Worm (Caenorhabditis elegans) whole organism, late embryonic: Measurements from ENCODE around the gene C08B6.14.

Experiments
- C08G9.2 ChIP-seq: sonication (generic microtip); optimal IDR thresholded peaks from 2 replicates; lab custom pipeline; 2016; ENCODE audit warnings: mild to moderate bottlenecking, missing genetic modification characterization, moderate library complexity, missing compliant biosample characterization
- T23F11.4 ChIP-seq: fragments of 200-800 bp; sonication (Bioruptor generic); optimal IDR thresholded peaks from 2 replicates; lab custom pipeline; 2018; ENCODE audit warnings: mild to moderate bottlenecking, missing genetic modification characterization, missing compliant biosample characterization
- Y22D7AL.16 ChIP-seq: sonication (generic microtip); optimal IDR thresholded peaks from 2 replicates; lab custom pipeline; 2016; ENCODE audit warnings: missing genetic modification characterization, missing compliant biosample characterization
- ahr-1 ChIP-seq: sonication (generic microtip); optimal IDR thresholded peaks from 2 replicates; lab custom pipeline; 2016; ENCODE audit warnings: missing genetic modification characterization, missing compliant biosample characterization
- ama-1 ChIP-seq: fragments of 150-350 bp; optimal IDR thresholded peaks from 2 replicates; lab custom pipeline; 2014
- ceh-18 ChIP-seq: sonication (generic microtip); optimal IDR thresholded peaks from 2 replicates; lab custom pipeline; 2016; ENCODE audit warnings: missing genetic modification characterization, missing compliant biosample characterization
- ceh-2 ChIP-seq: sonication (generic microtip); optimal IDR thresholded peaks from 2 replicates; lab custom pipeline; 2016; ENCODE audit warnings: missing genotype, missing genetic modification characterization, missing compliant biosample characterization
- ceh-24 ChIP-seq: sonication (generic microtip); optimal IDR thresholded peaks from 2 replicates; lab custom pipeline; 2016; ENCODE audit warnings: mild to moderate bottlenecking, missing genetic modification characterization, missing compliant biosample characterization
- ceh-31 ChIP-seq: sonication (generic microtip); optimal IDR thresholded peaks from 2 replicates; lab custom pipeline; 2016; ENCODE audit warnings: missing genetic modification characterization, missing compliant biosample characterization
- ceh-48 ChIP-seq: sonication (generic microtip); optimal IDR thresholded peaks from 2 replicates; lab custom pipeline; 2016; ENCODE audit warnings: missing genetic modification characterization, inconsistent platforms, missing compliant biosample characterization
- ceh-6 ChIP-seq: fragments of 200-800 bp; sonication (Bioruptor generic); optimal IDR thresholded peaks from 2 replicates; lab custom pipeline; 2018; ENCODE audit warnings: mild to moderate bottlenecking, missing genetic modification characterization, missing compliant biosample characterization
- elt-2 ChIP-seq: sonication (generic microtip); optimal IDR thresholded peaks from 2 replicates; lab custom pipeline; 2016; ENCODE audit warnings: missing genetic modification reagents, missing genetic modification characterization, missing compliant biosample characterization
- elt-4 ChIP-seq: sonication (generic microtip); optimal IDR thresholded peaks from 2 replicates; lab custom pipeline; 2016; ENCODE audit warnings: missing genetic modification characterization, missing compliant biosample characterization
- eyg-1 ChIP-seq: sonication (generic microtip); optimal IDR thresholded peaks from 2 replicates; lab custom pipeline; 2016; ENCODE audit warnings: missing genotype, missing genetic modification characterization, missing compliant biosample characterization
- fkh-10 ChIP-seq: fragments of 150-350 bp; optimal IDR thresholded peaks from 2 replicates; lab custom pipeline; 2014; ENCODE audit warnings: missing biosample characterization, missing genetic modification reagents, missing genetic modification characterization
- fkh-6 ChIP-seq: sonication (generic microtip); optimal IDR thresholded peaks from 2 replicates; lab custom pipeline; 2016; ENCODE audit warnings: missing genetic modification characterization, missing compliant biosample characterization
- hlh-13 ChIP-seq: fragments of 200-800 bp; sonication (Bioruptor generic); optimal IDR thresholded peaks from 2 replicates; lab custom pipeline; 2018; ENCODE audit warnings: mild to moderate bottlenecking, missing genetic modification characterization, missing compliant biosample characterization
- hlh-8 ChIP-seq: sonication (generic microtip); optimal IDR thresholded peaks from 2 replicates; lab custom pipeline; 2016; ENCODE audit warnings: missing genotype, missing genetic modification characterization, missing compliant biosample characterization
- lim-6 ChIP-seq: sonication (generic microtip); optimal IDR thresholded peaks from 2 replicates; lab custom pipeline; 2016; ENCODE audit warnings: missing genetic modification characterization, missing compliant biosample characterization
- lin-11 ChIP-seq: fragments of 200-800 bp; sonication (Bioruptor generic); optimal IDR thresholded peaks from 2 replicates; lab custom pipeline; 2018; ENCODE audit warnings: mild to moderate bottlenecking, missing genetic modification characterization, missing compliant biosample characterization
- madf-2 ChIP-seq: sonication (generic microtip); optimal IDR thresholded peaks from 2 replicates; lab custom pipeline; 2017; ENCODE audit warnings: missing genetic modification characterization, missing compliant biosample characterization
- npax-4 ChIP-seq: sonication (generic microtip); optimal IDR thresholded peaks from 2 replicates; lab custom pipeline; 2016; ENCODE audit warnings: missing genetic modification characterization, missing compliant biosample characterization
- odd-2 ChIP-seq: sonication (generic microtip); optimal IDR thresholded peaks from 2 replicates; lab custom pipeline; 2017; ENCODE audit warnings: antibody characterized with exemption, mild to moderate bottlenecking, missing genetic modification characterization, missing compliant biosample characterization
- pag-3 ChIP-seq: sonication (generic microtip); optimal IDR thresholded peaks from 2 replicates; lab custom pipeline; 2016; ENCODE audit warnings: missing compliant biosample characterization, missing genetic modification characterization, borderline replicate concordance
- pax-1 ChIP-seq: fragments of 150-350 bp; optimal IDR thresholded peaks from 2 replicates; lab custom pipeline; 2014; ENCODE audit warnings: missing biosample characterization, missing genetic modification characterization
- pha-2 ChIP-seq: sonication (generic microtip); optimal IDR thresholded peaks from 2 replicates; lab custom pipeline; 2017; ENCODE audit warnings: mild to moderate bottlenecking, missing genetic modification characterization, missing compliant biosample characterization
- pha-4 ChIP-seq: fragments of 150-350 bp; optimal IDR thresholded peaks from 2 replicates; lab custom pipeline; 2018; ENCODE audit warnings: missing biosample characterization, missing genetic modification reagents, missing genetic modification characterization
- sox-4 ChIP-seq: sonication (generic microtip); optimal IDR thresholded peaks from 2 replicates; lab custom pipeline; 2017; ENCODE audit warnings: mild to moderate bottlenecking, missing genetic modification characterization, inconsistent platforms, missing compliant biosample characterization
- tbx-2 ChIP-seq: sonication (generic microtip); optimal IDR thresholded peaks from 2 replicates; lab custom pipeline; 2016; ENCODE audit warnings: missing genetic modification characterization, missing compliant biosample characterization
- unc-3 ChIP-seq, 2 experiments: fragments of 200-800 bp in 1 of 2; sonication (Bioruptor generic) in 1 of 2; sonication (generic microtip) in 1 of 2; conservative IDR thresholded peaks in 1 of 2; optimal IDR thresholded peaks in 1 of 2; 2 replicates each; pipeline versions ENCODE4 v1.3.6 to Lab custom; 2016 to 2022; ENCODE audit warnings: missing compliant biosample characterization in 2 of 2, missing genetic modification characterization in 2 of 2, missing genetic modification reagents in 1 of 2
- unc-42 ChIP-seq: sonication (generic microtip); optimal IDR thresholded peaks from 2 replicates; lab custom pipeline; 2016; ENCODE audit warnings: missing genotype, missing genetic modification characterization, missing compliant biosample characterization
- ztf-16 ChIP-seq: sonication (generic microtip); optimal IDR thresholded peaks from 2 replicates; lab custom pipeline; 2017; ENCODE audit warnings: missing genetic modification characterization, missing compliant biosample characterization

The C08B6.14 gene

ce11 chrV:10101916-10102315 is at the start of gene C08B6.14:
Gene C08B6.14 (minus strand): TSS chrV:10102016.
- no peak for TF ChIP-seq lim-6
- no peak for TF ChIP-seq ceh-31 (tag; lab: Kevin White, UChicago)
- TF ChIP-seq unc-3 (GFP tag; conservative IDR thresholded peaks at IDR 0.05; lab: Robert Waterston, UW): no peak
- no peak for TF ChIP-seq unc-3 (tag; optimal IDR thresholded peaks at IDR 0.05; lab: Kevin White, UChicago)
- TF ChIP-seq pha-2 (tag; lab: Kevin White, UChicago): no peak
- TF ChIP-seq, all 69 proteins: peak for 0

- TF ChIP-seq eyg-1 (tag; lab: Kevin White, UChicago) (no peak), ceh-2 (tag; lab: Kevin White, UChicago) (no peak)
- TF ChIP-seq, all 69 proteins: peak for 0
These were observed 47.9 kb upstream of the C08B6.14 start, which contains the start of gene srsx-27 for ce11 chrV:10149728-10150127. Gene srsx-27 (plus strand): TSS chrV:10150028.

- TF ChIP-seq T23F11.4 (no peak), ceh-48 (tag; lab: Kevin White, UChicago) (no peak), hlh-13 (GFP tag; lab: Kevin White, UChicago) (no peak), madf-2 (tag; lab: Kevin White, UChicago) (no peak), pax-1 (no peak), elt-4 (no peak), ceh-6 (GFP tag; lab: Kevin White, UChicago) (no peak), ztf-16 (tag; lab: Kevin White, UChicago) (no peak), Y22D7AL.16 (no peak), fkh-10 (GFP tag; lab: Kevin White, UChicago) (no peak), ceh-24 (tag; lab: Kevin White, UChicago) (no peak), ahr-1 (tag; lab: Kevin White, UChicago) (no peak), pha-4 (tag; lab: Kevin White, UChicago) (no peak), sox-4 (tag; lab: Kevin White, UChicago) (no peak)
These were observed 46.5 kb upstream of the C08B6.14 start, which contains the start of gene srsx-26 for ce11 chrV:10148352-10148751. Gene srsx-26 (plus strand): TSS chrV:10148652.

- TF ChIP-seq npax-4 (tag; lab: Kevin White, UChicago) (no peak), ceh-18 (tag; lab: Kevin White, UChicago) (peak; percentile 60)
These were observed 45.0 kb upstream of the C08B6.14 start for ce11 chrV:10146787-10147186.

DNA sequence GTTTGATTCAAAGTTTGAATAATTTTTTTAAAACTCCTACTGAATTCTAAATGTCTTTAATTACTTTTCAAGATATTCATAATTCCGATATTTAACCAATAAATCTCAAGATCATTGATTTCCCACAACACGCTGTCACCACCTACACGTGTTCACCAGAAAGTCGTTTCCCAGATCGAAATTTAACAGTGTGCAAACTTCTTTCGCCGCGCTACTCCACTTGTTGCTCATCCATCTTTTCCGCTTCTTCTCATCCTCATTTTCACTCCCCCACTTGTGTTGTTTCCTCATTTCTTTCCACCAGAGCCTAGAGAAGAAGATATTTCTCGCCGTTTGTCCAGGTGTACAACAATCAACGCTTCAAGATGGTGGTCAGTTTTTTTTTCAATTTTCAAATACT is 43.8 kb upstream of the C08B6.14 start, which contains the start of gene C51E3.9:
Gene C51E3.9 (plus strand): TSS at position 301 of the 400 bp plus-strand sequence.
- TF ChIP-seq odd-2 (tag; lab: Kevin White, UChicago) (no peak), pag-3 (no peak), fkh-10 (GFP tag; lab: Kevin White, UChicago) (no peak), hlh-8 (tag; lab: Kevin White, UChicago) (no peak), elt-2 (tag; lab: Kevin White, UChicago) (no peak), Y22D7AL.16 (no peak)

DNA sequence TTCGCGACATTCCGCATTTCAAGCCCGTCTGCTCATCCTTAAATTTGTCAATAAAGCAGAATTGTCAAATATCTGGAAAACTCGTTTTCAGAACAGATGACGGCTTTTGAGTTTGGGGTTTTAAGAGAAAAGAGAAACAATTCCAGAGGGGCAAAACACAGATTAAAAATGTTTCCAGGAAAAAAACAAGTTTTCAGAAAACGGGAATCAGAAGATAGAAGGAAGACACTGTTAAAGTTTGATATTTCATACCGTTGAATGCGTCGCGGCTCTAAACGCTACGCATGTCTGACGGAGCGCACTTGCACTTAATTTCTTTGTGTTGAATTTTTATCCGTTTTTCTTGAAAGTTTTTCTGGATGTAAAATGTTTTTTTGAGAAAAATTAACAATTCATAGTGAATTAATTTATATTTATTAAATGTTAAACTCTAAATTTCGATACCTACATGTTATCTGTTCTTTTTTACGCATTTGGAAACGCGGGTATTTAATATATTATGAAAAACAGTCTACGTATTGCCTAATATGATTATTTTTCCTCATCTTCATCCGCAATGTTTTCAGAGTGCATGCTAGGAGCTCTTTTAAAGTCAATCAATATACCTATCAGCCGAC is 32.4 kb upstream of the C08B6.14 start, which contains the start of the genes C08B6.18, wdr-20 and C08B6.8:
Gene C08B6.18 (minus strand): TSS at position 51 of the 617 bp plus-strand sequence.
Gene wdr-20 (minus strand): TSS at position 82 of the 617 bp plus-strand sequence.
Gene C08B6.8 (plus strand): TSS at position 567 of the 617 bp plus-strand sequence.
- peak; percentile 4 for TF ChIP-seq unc-42
- no peak for TF ChIP-seq madf-2 (tag; lab: Kevin White, UChicago)

ce11 chrV:10133277-10133676 is 31.5 kb upstream of the C08B6.14 start:
- TF ChIP-seq eyg-1 (tag; lab: Kevin White, UChicago): no peak
- no peak for TF ChIP-seq C08G9.2
- no peak for TF ChIP-seq ztf-16 (tag; lab: Kevin White, UChicago)
- no peak for TF ChIP-seq tbx-2 (tag; lab: Kevin White, UChicago)
- no peak for TF ChIP-seq lin-11 (tag; lab: Kevin White, UChicago)
- no peak for TF ChIP-seq ama-1
- TF ChIP-seq fkh-6 (tag; lab: Kevin White, UChicago): no peak
- no peak for TF ChIP-seq odd-2 (tag; lab: Kevin White, UChicago)
